Fruit fly (Drosophila melanogaster): ENCODE results near the gene shps.

The shps gene

dm6 chr3R:24271071-24271470, 8.3 kb upstream of the shps start, which contains the start of gene jar (continued):
- TF ChIP-seq bbx (GFP tag; IDR thresholded peaks at IDR 0.05; ENCODE audit: partially characterized antibody) (peak; percentile 91), CG12391 (tag; optimal IDR thresholded peaks at IDR 0.05) (peak; percentile 55), Ptx1 (GFP tag; IDR thresholded peaks at IDR 0.05) (0 out of 2 replicates have a peak, but pooled peaks have one; percentile 17), C15 (GFP tag; IDR thresholded peaks at IDR 0.05) (no peak), CG31365 (tag; optimal IDR thresholded peaks at IDR 0.05) (peak; percentile 44), Tbp (GFP tag; optimal IDR thresholded peaks at IDR 0.05) (no peak), fu2 (GFP tag; optimal IDR thresholded peaks at IDR 0.05) (peak; percentile 19), pb (GFP tag; optimal IDR thresholded peaks at IDR 0.05) (peak; percentile 28), her (GFP tag; optimal IDR thresholded peaks at IDR 0.05) (peak; percentile 12), CG8765 (GFP tag; IDR thresholded peaks at IDR 0.05) (peak; percentile 40; the same call in 1 of the 2 replicates), bigmax (GFP tag; optimal IDR thresholded peaks at IDR 0.05) (peak; percentile 50), E2f1 (GFP tag; IDR thresholded peaks at IDR 0.05) (peak; percentile 95), mld (GFP tag; IDR thresholded peaks at IDR 0.05; ENCODE audit: partially characterized antibody) (peak; percentile 70; the same call in 2 of the 3 replicates), Meics (GFP tag; optimal IDR thresholded peaks at IDR 0.05) (peak; percentile 18), CG10147 (GFP tag; optimal IDR thresholded peaks at IDR 0.05) (peak; percentile 66), CG1647 (GFP tag; optimal IDR thresholded peaks at IDR 0.05) (peak; percentile 6), CG13624 (GFP tag; optimal IDR thresholded peaks at IDR 0.05) (peak; percentile 59), abd-A (tag; optimal IDR thresholded peaks at IDR 0.05) (peak; percentile 22), Sin3A (optimal IDR thresholded peaks at IDR 0.05) (peak; percentile 49), CG5953 (GFP tag; IDR thresholded peaks at IDR 0.05) (peak; percentile 66; the same call in 1 of the 2 replicates), ash1 (GFP tag; optimal IDR thresholded peaks at IDR 0.05) (peak; percentile 52), tll (GFP tag; optimal IDR thresholded peaks at IDR 0.05) (peak in 1 of 2 experiments; percentile 7), prd (optimal IDR thresholded peaks at IDR 0.05) (no peak), prd (GFP tag; IDR thresholded peaks at IDR 0.05) (0 out of 3 replicates have a peak, but pooled peaks have one; percentile 16), tio (GFP tag; optimal IDR thresholded peaks at IDR 0.05) (no peak), Bgb (GFP tag; IDR thresholded peaks at IDR 0.05; ENCODE audit: partially characterized antibody) (peak; percentile 97), CG4617 (GFP tag; optimal IDR thresholded peaks at IDR 0.05; ENCODE audit: borderline replicate concordance) (no peak), eyg (GFP tag; optimal IDR thresholded peaks at IDR 0.05) (no peak), CG18262 (tag; optimal IDR thresholded peaks at IDR 0.05) (peak; percentile 30), CTCF (GFP tag; optimal IDR thresholded peaks at IDR 0.05) (peak; percentile 57), CG8924 (tag; optimal IDR thresholded peaks at IDR 0.05) (peak; percentile 39), sd (tag; optimal IDR thresholded peaks at IDR 0.05) (peak; percentile 48), CG32767 (GFP tag; IDR thresholded peaks at IDR 0.05) (no peak), lab (GFP tag; optimal IDR thresholded peaks at IDR 0.05) (peak; percentile 60), unpg (GFP tag; optimal IDR thresholded peaks at IDR 0.05) (peak; percentile 24), lilli (GFP tag; optimal IDR thresholded peaks at IDR 0.05) (peak; percentile 12), CG2129 (GFP tag; IDR thresholded peaks at IDR 0.05; ENCODE audit: partially characterized antibody) (peak; percentile 70; the same call in 1 of the 2 replicates), danr (GFP tag; IDR thresholded peaks at IDR 0.05) (no peak), seq (GFP tag; IDR thresholded peaks at IDR 0.05) (peak; percentile 48; the same call in 1 of the 2 replicates), CG8944 (GFP tag; optimal IDR thresholded peaks at IDR 0.05) (no peak), CG10209 (GFP tag; optimal IDR thresholded peaks at IDR 0.05) (peak; percentile 47), CG42726 (GFP tag; IDR thresholded peaks at IDR 0.05; ENCODE audit: partially characterized antibody) (peak; percentile 92), dysf (GFP tag; IDR thresholded peaks at IDR 0.05) (no peak), chinmo (GFP tag; IDR thresholded peaks at IDR 0.05; ENCODE audit: partially characterized antibody) (peak; percentile 95; the same call in 3 of the 4 replicates), Jarid2 (GFP tag; optimal IDR thresholded peaks at IDR 0.05) (peak; percentile 99), CG17359 (tag; optimal IDR thresholded peaks at IDR 0.05) (peak; percentile 38), NFAT (GFP tag; IDR thresholded peaks at IDR 0.05) (peak; percentile 55), gfzf (GFP tag; optimal IDR thresholded peaks at IDR 0.05) (peak; percentile 65), CG31441 (GFP tag; IDR thresholded peaks at IDR 0.05) (no peak; the same call in 1 of the 2 replicates), emc (GFP tag; optimal IDR thresholded peaks at IDR 0.05) (no peak), chm (GFP tag; IDR thresholded peaks at IDR 0.05) (peak; percentile 89)

All from whole organism, embryonic.